Fruit fly (Drosophila melanogaster) whole organism, pupa: ENCODE results near the gene hep.

ENCODE experiments used
- CG10348 ChIP-seq: fragments of 200-800 bp; sonication (Bioruptor generic); IDR thresholded peaks from 2 replicates; pipeline ENCODE4 v1.3.6; 2022; ENCODE audit warnings: missing biosample characterization, missing genetic modification characterization
- CG12605 ChIP-seq: fragments of 200-800 bp; sonication (Bioruptor generic); IDR thresholded peaks from 2 replicates; pipeline ENCODE4 v1.3.6; 2022; ENCODE audit warnings: missing biosample characterization, missing genetic modification characterization
- CG13204 ChIP-seq: fragments of 200-800 bp; sonication (Bioruptor generic); optimal IDR thresholded peaks from 2 replicates; lab custom pipeline; 2018; ENCODE audit warnings: missing biosample characterization, mild to moderate bottlenecking, missing genetic modification characterization, moderate library complexity
- CG14655 ChIP-seq: fragments of 200-800 bp; sonication (Bioruptor generic); optimal IDR thresholded peaks from 3 replicates; lab custom pipeline; 2017; ENCODE audit warnings: mild to moderate bottlenecking, missing biosample characterization, missing genetic modification reagents, missing genetic modification characterization
- CG15710 ChIP-seq: fragments of 200-800 bp; sonication (Bioruptor generic); optimal IDR thresholded peaks from 2 replicates; lab custom pipeline; 2018; ENCODE audit warnings: missing biosample characterization, mild to moderate bottlenecking, missing genetic modification characterization, moderate library complexity
- CG17806 ChIP-seq: fragments of 200-800 bp; sonication (Bioruptor generic); optimal IDR thresholded peaks from 2 replicates; lab custom pipeline; 2018; ENCODE audit warnings: missing biosample characterization, mild to moderate bottlenecking, missing genetic modification characterization, moderate library complexity
- CG32121 ChIP-seq: fragments of 200-800 bp; sonication (Bioruptor generic); IDR thresholded peaks from 2 replicates; pipeline ENCODE4 v1.3.6; 2022; ENCODE audit warnings: missing biosample characterization, missing genetic modification characterization
- CG34367 ChIP-seq: fragments of 200-800 bp; sonication (Bioruptor generic); optimal IDR thresholded peaks from 2 replicates; lab custom pipeline; 2018; ENCODE audit warnings: missing biosample characterization, mild to moderate bottlenecking, missing genetic modification characterization
- CG4496 ChIP-seq: fragments of 200-800 bp; sonication (Bioruptor generic); IDR thresholded peaks from 3 replicates; pipeline ENCODE4 v1.3.6; 2022; ENCODE audit warnings: missing biosample characterization, missing genetic modification characterization
- CG8159 ChIP-seq: fragments of 200-800 bp; sonication (Bioruptor generic); optimal IDR thresholded peaks from 3 replicates; lab custom pipeline; 2018; ENCODE audit warnings: missing biosample characterization, mild to moderate bottlenecking, missing genetic modification characterization, moderate library complexity
- CG8301 ChIP-seq: fragments of 200-800 bp; sonication (Bioruptor generic); optimal IDR thresholded peaks from 2 replicates; lab custom pipeline; 2018; ENCODE audit warnings: missing biosample characterization, mild to moderate bottlenecking, missing genetic modification characterization
- CG9948 ChIP-seq: fragments of 200-800 bp; sonication (Bioruptor generic); optimal IDR thresholded peaks from 2 replicates; lab custom pipeline; 2018; ENCODE audit warnings: missing biosample characterization, mild to moderate bottlenecking, missing genetic modification characterization, moderate library complexity
- D1 ChIP-seq: fragments of 200-800 bp; sonication (Bioruptor generic); optimal IDR thresholded peaks from 2 replicates; lab custom pipeline; 2018; ENCODE audit warnings: missing biosample characterization, mild to moderate bottlenecking, missing genetic modification characterization, moderate library complexity
- EcR ChIP-seq: fragments of 200-800 bp; sonication (Bioruptor generic); optimal IDR thresholded peaks from 3 replicates; lab custom pipeline; 2019; ENCODE audit warnings: missing biosample characterization, missing genetic modification characterization, mild to moderate bottlenecking, moderate library complexity, missing genetic modification reagents
- Ets98B ChIP-seq: fragments of 200-800 bp; sonication (Bioruptor generic); IDR thresholded peaks from 2 replicates; pipeline ENCODE4 v1.3.6; 2022; ENCODE audit warnings: missing biosample characterization, missing genetic modification characterization
- Pif1A ChIP-seq: fragments of 200-800 bp; sonication (Bioruptor generic); optimal IDR thresholded peaks from 3 replicates; lab custom pipeline; 2016; ENCODE audit warnings: missing biosample characterization, missing genetic modification characterization
- Pif1B ChIP-seq: fragments of 200-800 bp; sonication (Bioruptor generic); optimal IDR thresholded peaks from 3 replicates; lab custom pipeline; 2016; ENCODE audit warnings: missing biosample characterization, missing genetic modification characterization
- Snoo ChIP-seq: fragments of 200-800 bp; sonication (Bioruptor generic); optimal IDR thresholded peaks from 3 replicates; lab custom pipeline; 2017; ENCODE audit warnings: missing biosample characterization, mild to moderate bottlenecking, missing genetic modification characterization, inconsistent platforms
- fd96Ca ChIP-seq: fragments of 200-800 bp; sonication (Bioruptor generic); IDR thresholded peaks from 3 replicates; pipeline ENCODE4 v1.3.6; 2022; ENCODE audit warnings: missing biosample characterization, missing genetic modification characterization
- gl ChIP-seq: fragments of 200-800 bp; sonication (Bioruptor generic); optimal IDR thresholded peaks from 2 replicates; lab custom pipeline; 2018; ENCODE audit warnings: missing biosample characterization, mild to moderate bottlenecking, missing genetic modification characterization
- rn ChIP-seq: fragments of 200-800 bp; sonication (Bioruptor generic); IDR thresholded peaks from 2 replicates; pipeline ENCODE4 v1.3.6; 2022; ENCODE audit warnings: missing biosample characterization, missing genetic modification characterization

The hep gene

dm6 chrX:13134811-13135210, 44.6 kb upstream of the hep start:
- TF ChIP-seq EcR (GFP tag; lab: Kevin White, UChicago) (no peak), CG17806 (tag; lab: Kevin White, UChicago) (no peak), Pif1B (GFP tag; lab: Kevin White, UChicago) (no peak), CG15710 (tag; lab: Kevin White, UChicago) (no peak), CG8159 (tag; lab: Kevin White, UChicago) (no peak), CG13204 (no peak), Snoo (tag; lab: Kevin White, UChicago) (no peak)

dm6 chrX:13131063-13131773, 41.0 kb upstream of the hep start:
- TF ChIP-seq CG15710 (tag; lab: Kevin White, UChicago) (peak; percentile 91), CG4496 (GFP tag; lab: Robert Waterston, UW) (peak; percentile 100), CG32121 (GFP tag; lab: Robert Waterston, UW) (peak; percentile 99), CG14655 (GFP tag; lab: Kevin White, UChicago) (peak; percentile 98), CG12605 (GFP tag; lab: Robert Waterston, UW) (peak; percentile 98), fd96Ca (GFP tag; lab: Robert Waterston, UW) (peak; percentile 100), gl (tag; lab: Kevin White, UChicago) (peak; percentile 87), CG8159 (tag; lab: Kevin White, UChicago) (peak; percentile 87), Ets98B (GFP tag; lab: Robert Waterston, UW) (peak; percentile 100), Pif1A (peak; percentile 96), CG10348 (GFP tag; lab: Robert Waterston, UW) (peak; percentile 98), D1 (tag; lab: Kevin White, UChicago) (peak; percentile 72), CG8301 (peak; percentile 98), CG13204 (peak; percentile 91), CG9948 (peak; percentile 92), EcR (GFP tag; lab: Kevin White, UChicago) (no peak), Pif1B (GFP tag; lab: Kevin White, UChicago) (peak; percentile 95), CG17806 (tag; lab: Kevin White, UChicago) (peak; percentile 89), Snoo (tag; lab: Kevin White, UChicago) (peak; percentile 98), rn (GFP tag; lab: Robert Waterston, UW) (peak; percentile 98), CG34367 (tag; lab: Kevin White, UChicago) (peak; percentile 92)

- peak; percentile 51 for TF ChIP-seq Snoo (tag; lab: Kevin White, UChicago)
- TF ChIP-seq gl (tag; lab: Kevin White, UChicago) = no peak
- peak; percentile 70 for TF ChIP-seq CG15710 (tag; lab: Kevin White, UChicago)
- TF ChIP-seq CG14655 (GFP tag; lab: Kevin White, UChicago) = peak; percentile 84
- TF ChIP-seq Ets98B (GFP tag; lab: Robert Waterston, UW) = no peak
- TF ChIP-seq Pif1A = peak; percentile 71
- TF ChIP-seq D1 (tag; lab: Kevin White, UChicago) = peak; percentile 18
- no peak for TF ChIP-seq CG10348 (GFP tag; lab: Robert Waterston, UW)
- peak; percentile 75 for TF ChIP-seq CG8301
- TF ChIP-seq CG34367 (tag; lab: Kevin White, UChicago) = peak; percentile 47
- TF ChIP-seq EcR (GFP tag; lab: Kevin White, UChicago) = no peak
- TF ChIP-seq CG32121 (GFP tag; lab: Robert Waterston, UW) = no peak
- peak; percentile 74 for TF ChIP-seq CG8159 (tag; lab: Kevin White, UChicago)
- TF ChIP-seq CG12605 (GFP tag; lab: Robert Waterston, UW) = peak; percentile 15; the same call in 1 of the 2 replicates
- TF ChIP-seq CG4496 (GFP tag; lab: Robert Waterston, UW) = peak; percentile 50; the same call in 1 of the 3 replicates
- peak; percentile 60 for TF ChIP-seq CG17806 (tag; lab: Kevin White, UChicago)
- peak; percentile 66 for TF ChIP-seq CG9948
- TF ChIP-seq CG13204 = no peak
- no peak for TF ChIP-seq rn (GFP tag; lab: Robert Waterston, UW)
- TF ChIP-seq Pif1B (GFP tag; lab: Kevin White, UChicago) = peak; percentile 45
- no peak for TF ChIP-seq fd96Ca (GFP tag; lab: Robert Waterston, UW)
These were observed 40.1 kb upstream of the hep start for dm6 chrX:13130175-13130822.

dm6 chrX:13128750-13129152, 38.5 kb upstream of the hep start, which contains the start of the genes CG32638, CG15717 and MFS10:
Gene CG32638 (minus strand): TSS chrX:13128794.
Gene CG15717 (plus strand): TSS chrX:13128952.
Gene MFS10 (plus strand): TSS chrX:13129018.
- peak; percentile 7; the same call in 1 of the 3 replicates for TF ChIP-seq fd96Ca (GFP tag; lab: Robert Waterston, UW)
- no peak for TF ChIP-seq CG8301
- TF ChIP-seq, all 21 proteins: peak for 1

dm6 chrX:13127973-13128749, 37.9 kb upstream of the hep start:
- peak; percentile 68 for TF ChIP-seq CG32121 (GFP tag; lab: Robert Waterston, UW)
- TF ChIP-seq Pif1B (GFP tag; lab: Kevin White, UChicago) = no peak
- no peak for TF ChIP-seq CG10348 (GFP tag; lab: Robert Waterston, UW)
- no peak for TF ChIP-seq Snoo (tag; lab: Kevin White, UChicago)
- TF ChIP-seq CG12605 (GFP tag; lab: Robert Waterston, UW) = peak; percentile 71
- TF ChIP-seq Pif1A = peak; percentile 39
- peak; percentile 75 for TF ChIP-seq Ets98B (GFP tag; lab: Robert Waterston, UW)
- no peak for TF ChIP-seq rn (GFP tag; lab: Robert Waterston, UW)
- TF ChIP-seq CG17806 (tag; lab: Kevin White, UChicago) = peak; percentile 49
- TF ChIP-seq fd96Ca (GFP tag; lab: Robert Waterston, UW) = peak; percentile 36; the same call in 1 of the 3 replicates
- peak; percentile 7 for TF ChIP-seq CG34367 (tag; lab: Kevin White, UChicago)
- peak; percentile 71 for TF ChIP-seq CG13204
- TF ChIP-seq CG4496 (GFP tag; lab: Robert Waterston, UW) = peak; percentile 86
- peak; percentile 51 for TF ChIP-seq CG8159 (tag; lab: Kevin White, UChicago)
- peak; percentile 53 for TF ChIP-seq CG14655 (GFP tag; lab: Kevin White, UChicago)
- peak; percentile 45 for TF ChIP-seq EcR (GFP tag; lab: Kevin White, UChicago)
- TF ChIP-seq CG15710 (tag; lab: Kevin White, UChicago) = peak; percentile 44
- peak; percentile 59 for TF ChIP-seq D1 (tag; lab: Kevin White, UChicago)
- TF ChIP-seq gl (tag; lab: Kevin White, UChicago) = no peak
- peak; percentile 46 for TF ChIP-seq CG8301
- peak; percentile 42 for TF ChIP-seq CG9948
